Fruit fly (Drosophila melanogaster) whole organism, embryonic: ENCODE data around the gene Dph3.

Experiments used
- Ada2b ChIP-seq: fragments of 200-800 bp; sonication (Bioruptor generic); IDR thresholded peaks from 2 replicates; pipeline ENCODE4 v1.3.6; 2022; ENCODE audit warnings: missing biosample characterization, missing genetic modification characterization
- Aef1 ChIP-seq: fragments of 200-800 bp; sonication (Bioruptor generic); IDR thresholded peaks from 3 replicates; pipeline ENCODE4 v1.3.6; 2022; ENCODE audit warnings: missing biosample characterization, missing genetic modification characterization
- B-H2 ChIP-seq: fragments of 200-800 bp; sonication (Bioruptor generic); optimal IDR thresholded peaks from 2 replicates; lab custom pipeline; 2018; ENCODE audit warnings: missing biosample characterization, mild to moderate bottlenecking, missing genetic modification characterization
- CG10543 ChIP-seq: fragments of 200-800 bp; sonication (Bioruptor generic); optimal IDR thresholded peaks from 3 replicates; lab custom pipeline; 2017; ENCODE audit warnings: missing biosample characterization, mild to moderate bottlenecking, missing genetic modification characterization, moderate library complexity
- CG11093 ChIP-seq: fragments of 200-800 bp; sonication (Bioruptor generic); IDR thresholded peaks from 3 replicates; pipeline ENCODE4 v1.3.6; 2022; ENCODE audit warnings: missing biosample characterization, missing genetic modification characterization
- CG13296 ChIP-seq: fragments of 200-800 bp; sonication (Bioruptor generic); optimal IDR thresholded peaks from 3 replicates; lab custom pipeline; 2018; ENCODE audit warnings: missing biosample characterization, mild to moderate bottlenecking, missing genetic modification characterization
- CG13775 ChIP-seq: fragments of 200-800 bp; sonication (Bioruptor generic); optimal IDR thresholded peaks from 3 replicates; lab custom pipeline; 2017; ENCODE audit warnings: missing biosample characterization, mild to moderate bottlenecking, missing genetic modification characterization
- CG14860 ChIP-seq: fragments of 200-800 bp; sonication (Bioruptor generic); IDR thresholded peaks from 3 replicates; pipeline ENCODE4 v1.3.6; 2022; ENCODE audit warnings: missing biosample characterization, missing genetic modification characterization; ENCODE audit not compliant: partially characterized antibody
- CG15479 ChIP-seq: fragments of 200-800 bp; sonication (Bioruptor generic); optimal IDR thresholded peaks from 3 replicates; lab custom pipeline; 2019; ENCODE audit warnings: missing biosample characterization, mild to moderate bottlenecking, missing genetic modification characterization, moderate library complexity
- CG16815 ChIP-seq: fragments of 200-800 bp; sonication (Bioruptor generic); optimal IDR thresholded peaks from 3 replicates; lab custom pipeline; 2017; ENCODE audit warnings: missing biosample characterization, mild to moderate bottlenecking, missing genetic modification characterization
- CG17612 ChIP-seq: fragments of 200-800 bp; sonication (Bioruptor generic); IDR thresholded peaks from 2 replicates; pipeline ENCODE4 v1.3.6; 2022; ENCODE audit warnings: missing biosample characterization, missing genetic modification characterization
- CG2202 ChIP-seq: fragments of 200-800 bp; sonication (Bioruptor generic); optimal IDR thresholded peaks from 2 replicates; lab custom pipeline; 2018; ENCODE audit warnings: missing biosample characterization, mild to moderate bottlenecking, missing genetic modification characterization
- CG31224 ChIP-seq: fragments of 200-800 bp; sonication (Bioruptor generic); IDR thresholded peaks from 2 replicates; pipeline ENCODE4 v1.3.6; 2022; ENCODE audit warnings: missing biosample characterization, missing genetic modification characterization
- CG32767 ChIP-seq: fragments of 200-800 bp; sonication (Bioruptor generic); IDR thresholded peaks from 2 replicates; pipeline ENCODE4 v1.3.6; 2022; ENCODE audit warnings: missing biosample characterization, missing genetic modification characterization
- CG33557 ChIP-seq: fragments of 200-800 bp; sonication (Bioruptor generic); optimal IDR thresholded peaks from 2 replicates; lab custom pipeline; 2019; ENCODE audit warnings: missing biosample characterization, mild to moderate bottlenecking, missing genetic modification characterization, moderate library complexity
- CG4617 ChIP-seq: fragments of 200-800 bp; sonication (Bioruptor generic); optimal IDR thresholded peaks from 3 replicates; lab custom pipeline; 2016; ENCODE audit warnings: missing biosample characterization, missing genetic modification characterization, borderline replicate concordance
- CG4707 ChIP-seq: fragments of 200-800 bp; sonication (Bioruptor generic); optimal IDR thresholded peaks from 2 replicates; lab custom pipeline; 2018; ENCODE audit warnings: missing biosample characterization, mild to moderate bottlenecking, missing genetic modification characterization, moderate library complexity
- CG7745 ChIP-seq: fragments of 200-800 bp; sonication (Bioruptor generic); optimal IDR thresholded peaks from 2 replicates; lab custom pipeline; 2018; ENCODE audit warnings: missing biosample characterization, mild to moderate bottlenecking, missing genetic modification characterization, moderate library complexity
- CG9215 ChIP-seq: fragments of 200-800 bp; sonication (Bioruptor generic); IDR thresholded peaks from 2 replicates; pipeline ENCODE4 v1.3.6; 2022; ENCODE audit warnings: missing biosample characterization, missing genetic modification characterization
- Chrac-16 ChIP-seq: fragments of 200-800 bp; sonication (Bioruptor generic); optimal IDR thresholded peaks from 3 replicates; lab custom pipeline; 2016; ENCODE audit warnings: missing biosample characterization, missing genetic modification characterization
- D19B ChIP-seq: fragments of 200-800 bp; sonication (Bioruptor generic); optimal IDR thresholded peaks from 2 replicates; lab custom pipeline; 2017; ENCODE audit warnings: missing biosample characterization, mild to moderate bottlenecking, missing genetic modification characterization
- Drgx ChIP-seq: fragments of 200-800 bp; sonication (Bioruptor generic); IDR thresholded peaks from 2 replicates; pipeline ENCODE4 v1.3.6; 2022; ENCODE audit warnings: missing biosample characterization, missing genetic modification characterization
- E2f1 ChIP-seq: fragments of 200-800 bp; sonication (Bioruptor generic); IDR thresholded peaks from 2 replicates; pipeline ENCODE4 v1.3.6; 2022; ENCODE audit warnings: missing biosample characterization, missing genetic modification characterization
- Gug ChIP-seq: fragments of 200-800 bp; sonication (Bioruptor generic); IDR thresholded peaks from 4 replicates; pipeline ENCODE4 v1.3.6; 2022; ENCODE audit warnings: missing biosample characterization, missing genetic modification characterization
- Hey ChIP-seq: fragments of 200-800 bp; sonication (Bioruptor generic); optimal IDR thresholded peaks from 3 replicates; lab custom pipeline; 2018; ENCODE audit warnings: missing biosample characterization, mild to moderate bottlenecking, missing genetic modification characterization
- HmgZ ChIP-seq: fragments of 200-800 bp; sonication (Bioruptor generic); optimal IDR thresholded peaks from 2 replicates; lab custom pipeline; 2018; ENCODE audit warnings: missing biosample characterization, mild to moderate bottlenecking, missing genetic modification characterization
- Six4 ChIP-seq: fragments of 200-800 bp; sonication (Bioruptor generic); optimal IDR thresholded peaks from 2 replicates; lab custom pipeline; 2016; ENCODE audit warnings: missing biosample characterization, missing genetic modification characterization
- Stat92E ChIP-seq, 3 experiments: fragments of >200 bp in 2 of 3; fragments of 200-800 bp in 1 of 3; sonication (Bioruptor generic) in 1 of 3; optimal IDR thresholded peaks; 2 replicates each; lab custom pipeline; 2017 to 2019; ENCODE audit warnings: missing biosample characterization in 3 of 3, missing genetic modification characterization in 3 of 3, mild to moderate bottlenecking in 1 of 3, moderate library complexity in 1 of 3
- ato ChIP-seq: fragments of 200-800 bp; sonication (Bioruptor generic); IDR thresholded peaks from 2 replicates; pipeline ENCODE4 v1.3.6; 2022; ENCODE audit warnings: missing biosample characterization, missing genetic modification characterization; ENCODE audit not compliant: partially characterized antibody
- az2 ChIP-seq: fragments of 200-800 bp; sonication (Bioruptor generic); optimal IDR thresholded peaks from 3 replicates; lab custom pipeline; 2016; ENCODE audit warnings: missing biosample characterization, missing genetic modification characterization
- cwo ChIP-seq: fragments of 200-800 bp; sonication (Bioruptor generic); optimal IDR thresholded peaks from 3 replicates; lab custom pipeline; 2017; ENCODE audit warnings: missing biosample characterization, missing genetic modification characterization, mild to moderate bottlenecking, moderate library complexity, missing genetic modification reagents
- da ChIP-seq: fragments of 200-800 bp; sonication (Bioruptor generic); optimal IDR thresholded peaks from 2 replicates; lab custom pipeline; 2016; ENCODE audit warnings: missing biosample characterization, missing genetic modification characterization
- dimm ChIP-seq: fragments of 200-800 bp; sonication (Bioruptor generic); IDR thresholded peaks from 2 replicates; pipeline ENCODE4 v1.3.6; 2022; ENCODE audit warnings: missing biosample characterization, missing genetic modification characterization
- esg ChIP-seq: fragments of 200-800 bp; sonication (Bioruptor generic); conservative IDR thresholded peaks from 2 replicates; pipeline ENCODE4 v1.3.6; 2022; ENCODE audit warnings: missing biosample characterization, missing genetic modification characterization
- eve ChIP-seq, 2 experiments: fragments of >200 bp; optimal IDR thresholded peaks; 2 replicates each; lab custom pipeline; 2017; ENCODE audit warnings: missing biosample characterization in 2 of 2, missing genetic modification characterization in 2 of 2
- ham ChIP-seq: fragments of 200-800 bp; sonication (Bioruptor generic); IDR thresholded peaks from 2 replicates; pipeline ENCODE4 v1.3.6; 2022; ENCODE audit warnings: missing biosample characterization, missing genetic modification characterization
- hb ChIP-seq: fragments of 200-800 bp; sonication (Bioruptor generic); IDR thresholded peaks from 3 replicates; pipeline ENCODE4 v1.3.6; 2022; ENCODE audit warnings: missing biosample characterization, missing genetic modification characterization; ENCODE audit not compliant: partially characterized antibody
- jing ChIP-seq: fragments of 200-800 bp; sonication (Bioruptor generic); optimal IDR thresholded peaks from 2 replicates; lab custom pipeline; 2018; ENCODE audit warnings: missing biosample characterization, mild to moderate bottlenecking, missing genetic modification characterization
- klu ChIP-seq: fragments of 200-800 bp; sonication (Bioruptor generic); IDR thresholded peaks from 2 replicates; pipeline ENCODE4 v1.3.6; 2022; ENCODE audit warnings: missing biosample characterization, missing genetic modification characterization
- nerfin-2 ChIP-seq: fragments of 200-800 bp; sonication (Bioruptor generic); IDR thresholded peaks from 2 replicates; pipeline ENCODE4 v1.3.6; 2022; ENCODE audit warnings: missing biosample characterization, missing genetic modification characterization; ENCODE audit not compliant: partially characterized antibody
- phol ChIP-seq: fragments of 200-800 bp; sonication (Bioruptor generic); optimal IDR thresholded peaks from 3 replicates; lab custom pipeline; 2018; ENCODE audit warnings: missing biosample characterization, mild to moderate bottlenecking, missing genetic modification characterization, moderate library complexity
- sima ChIP-seq: fragments of 200-800 bp; sonication (Bioruptor generic); optimal IDR thresholded peaks from 2 replicates; lab custom pipeline; 2016; ENCODE audit warnings: missing biosample characterization, missing genetic modification characterization
- ssp ChIP-seq: fragments of 200-800 bp; sonication (Bioruptor generic); IDR thresholded peaks from 2 replicates; pipeline ENCODE4 v1.3.6; 2022; ENCODE audit warnings: missing biosample characterization, missing genetic modification characterization
- toy ChIP-seq: fragments of 200-800 bp; sonication (Bioruptor generic); IDR thresholded peaks from 2 replicates; pipeline ENCODE4 v1.3.6; 2022; ENCODE audit warnings: missing biosample characterization, missing genetic modification characterization
- usp ChIP-seq: fragments of >200 bp; optimal IDR thresholded peaks from 2 replicates; lab custom pipeline; 2017; ENCODE audit warnings: missing biosample characterization, missing genetic modification characterization
- vfl ChIP-seq: fragments of 200-800 bp; sonication (Bioruptor generic); optimal IDR thresholded peaks from 2 replicates; lab custom pipeline; 2016; ENCODE audit warnings: missing biosample characterization, missing genetic modification characterization

The Dph3 gene

DNA sequence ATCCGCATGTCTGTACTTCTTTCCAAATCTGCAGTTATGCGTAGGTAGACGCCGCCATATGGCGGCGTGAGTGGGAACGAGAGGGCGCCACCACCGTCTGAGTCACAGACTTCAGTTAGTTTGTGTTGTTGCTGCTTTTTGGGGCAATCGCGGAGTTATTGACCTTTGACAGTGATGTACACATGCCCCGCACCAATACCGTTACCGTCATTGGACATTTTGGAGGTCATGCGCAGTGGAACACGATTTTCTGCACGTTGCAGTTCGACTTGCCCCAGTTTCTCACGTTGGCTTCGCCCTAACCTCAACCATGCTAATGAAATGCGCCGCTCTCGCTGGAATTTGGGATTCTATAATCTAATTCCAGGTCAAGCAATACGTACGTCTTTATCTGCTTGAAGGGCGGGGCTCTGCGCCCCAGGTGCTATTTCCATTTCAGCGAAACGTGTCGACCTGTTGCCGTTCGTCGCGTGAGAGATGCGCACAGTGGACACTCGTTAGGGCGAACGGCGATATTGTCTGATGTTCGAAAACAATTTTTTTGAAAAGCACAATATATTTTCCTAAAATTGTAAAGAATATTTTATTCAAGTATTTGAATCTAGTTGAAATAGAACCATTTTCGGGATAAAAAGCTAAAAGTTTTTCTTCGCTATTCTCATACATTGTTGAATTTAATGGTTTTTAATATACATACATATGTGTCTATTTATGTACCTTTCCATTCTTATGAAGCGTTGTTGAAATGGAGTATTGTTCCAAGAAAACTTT is 20.2 kb upstream of the Dph3 start (continued):
- TF ChIP-seq CG13775 (GFP tag; lab: Kevin White, UChicago): peak; percentile 53
- TF ChIP-seq az2 (GFP tag; lab: Kevin White, UChicago): peak; percentile 75
- no peak for TF ChIP-seq nerfin-2
- peak; percentile 35; the same call in 1 of the 2 replicates for TF ChIP-seq toy (GFP tag; lab: Robert Waterston, UW)
- TF ChIP-seq CG7745 (tag; lab: Kevin White, UChicago): no peak
- no peak for TF ChIP-seq hb (GFP tag; lab: Robert Waterston, UW)
- peak; percentile 55 for TF ChIP-seq CG16815
- TF ChIP-seq Aef1 (GFP tag; lab: Robert Waterston, UW): peak; percentile 66; the same call in 2 of the 3 replicates
- TF ChIP-seq ssp (GFP tag; lab: Robert Waterston, UW): peak; percentile 57; the same call in 1 of the 2 replicates
- TF ChIP-seq D19B (GFP tag; lab: Kevin White, UChicago): peak; percentile 57

DNA sequence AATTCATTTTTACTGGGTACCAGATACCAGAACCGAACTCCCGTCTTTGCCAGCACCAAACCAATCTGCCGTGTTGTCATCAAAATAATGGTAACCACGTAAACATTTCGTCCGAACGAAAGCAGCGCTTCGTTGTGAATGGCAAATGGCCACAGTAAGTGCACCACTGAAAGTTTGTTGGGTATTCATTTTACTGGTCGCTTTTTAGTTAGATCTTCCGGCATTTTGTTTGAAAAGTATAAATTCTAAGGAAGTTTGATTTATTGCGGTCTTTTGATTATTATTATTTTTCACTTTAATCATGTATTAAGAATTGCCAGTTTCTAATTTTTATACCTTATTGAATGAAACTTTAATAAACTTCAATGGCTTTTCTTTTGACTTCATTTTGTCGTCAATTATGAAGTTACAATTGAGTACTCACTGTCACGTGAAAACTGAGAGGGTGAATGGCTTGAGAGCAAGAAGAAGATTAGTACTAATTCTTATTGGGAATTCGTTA is 17.2 kb upstream of the Dph3 start, which contains the start of gene ZnT86D:
Gene ZnT86D (minus strand): TSS at position 91 of the 502 bp plus-strand sequence.
- TF ChIP-seq ato (GFP tag; lab: Robert Waterston, UW): no peak
- TF ChIP-seq CG32767 (GFP tag; lab: Robert Waterston, UW): no peak
- peak; percentile 36; the same call in 1 of the 2 replicates for TF ChIP-seq Ada2b (GFP tag; lab: Robert Waterston, UW)
- TF ChIP-seq esg (GFP tag; lab: Robert Waterston, UW): no peak
- no peak for TF ChIP-seq usp (GFP tag; lab: Kevin White, UChicago)
- no peak for TF ChIP-seq jing (GFP tag; lab: Kevin White, UChicago)
- TF ChIP-seq Stat92E (GFP tag; optimal IDR thresholded peaks at IDR 0.05; lab: Kevin White, UChicago): no peak
- TF ChIP-seq CG11093 (GFP tag; lab: Robert Waterston, UW): no peak
- TF ChIP-seq CG31224 (GFP tag; lab: Robert Waterston, UW): no peak
- TF ChIP-seq Chrac-16: peak; percentile 33
- TF ChIP-seq da (GFP tag; lab: Kevin White, UChicago): no peak
- no peak for TF ChIP-seq CG4617 (GFP tag; lab: Kevin White, UChicago)
- TF ChIP-seq CG9215 (GFP tag; lab: Robert Waterston, UW): peak; percentile 73
- no peak for TF ChIP-seq eve (GFP tag; optimal IDR thresholded peaks at IDR 0.05; lab: Kevin White, UChicago)
- no peak for TF ChIP-seq Drgx (GFP tag; lab: Robert Waterston, UW)
- no peak for TF ChIP-seq Six4 (GFP tag; lab: Kevin White, UChicago)
- no peak for TF ChIP-seq ssp (GFP tag; lab: Robert Waterston, UW)
- peak; percentile 57; the same call in 1 of the 2 replicates for TF ChIP-seq klu (GFP tag; lab: Robert Waterston, UW)
- TF ChIP-seq CG17612: no peak
- TF ChIP-seq B-H2: peak; percentile 70
- TF ChIP-seq phol: peak; percentile 87
- peak; percentile 67 for TF ChIP-seq CG13296 (GFP tag; lab: Kevin White, UChicago)
- TF ChIP-seq vfl (GFP tag; lab: Kevin White, UChicago): no peak
- TF ChIP-seq E2f1: peak; percentile 30; the same call in 1 of the 2 replicates
- no peak for TF ChIP-seq dimm
- TF ChIP-seq cwo (GFP tag; lab: Kevin White, UChicago): peak; percentile 49
- TF ChIP-seq CG15479: no peak
- no peak for TF ChIP-seq ham (GFP tag; lab: Robert Waterston, UW)
- TF ChIP-seq HmgZ (tag; lab: Kevin White, UChicago): peak; percentile 74
- no peak for TF ChIP-seq hb (GFP tag; lab: Robert Waterston, UW)
- TF ChIP-seq CG2202 (tag; lab: Kevin White, UChicago): no peak
- no peak for TF ChIP-seq CG4707 (GFP tag; lab: Kevin White, UChicago)
- TF ChIP-seq CG33557: peak; percentile 55
- peak; percentile 50; the same call in 2 of the 4 replicates for TF ChIP-seq Gug
- no peak for TF ChIP-seq sima (GFP tag; lab: Kevin White, UChicago)
- no peak for TF ChIP-seq Hey
- TF ChIP-seq CG14860 (GFP tag; lab: Robert Waterston, UW): no peak
- peak; percentile 87 for TF ChIP-seq CG10543 (GFP tag; lab: Kevin White, UChicago)
